Comparison of ENCODE assay signal across 5 worm cellular contexts in the genomic region with DNA sequence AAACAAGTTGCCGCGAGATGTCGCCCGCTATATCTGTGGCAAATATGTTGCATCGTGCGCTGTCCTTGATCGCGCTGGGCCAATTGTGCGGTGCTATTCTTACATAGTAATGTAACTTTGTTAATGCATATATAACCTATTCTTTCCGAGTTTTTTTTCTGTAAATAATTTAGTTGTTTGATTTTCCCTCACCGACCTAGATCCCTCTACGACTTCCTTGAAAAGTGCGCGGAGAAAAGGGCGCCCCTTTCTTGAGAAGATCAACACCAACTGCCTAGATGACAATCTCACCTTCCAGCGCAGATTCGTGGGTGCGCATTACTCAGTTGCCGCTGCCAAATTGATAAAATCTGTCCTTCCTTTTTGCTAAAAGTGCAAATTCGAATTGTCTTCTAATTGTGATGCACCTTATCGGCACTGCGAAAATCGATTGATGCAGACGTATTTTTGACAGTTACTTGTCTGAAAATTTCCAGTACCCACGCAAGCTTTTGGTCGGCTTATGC.
TF ChIP-seq lines count a peak whose summit lies in the region.

No protein-coding gene starts in this region.

TF ChIP-seq in whole organism, L1 larva, 84 proteins besides CTCF, POLR2A, EP300 and RAD21 (continues in another document):
- TF ChIP-seq snu-23 (GFP tag; optimal IDR thresholded peaks at IDR 0.05; lab: Kevin White, UChicago) (no peak), ceh-90 (tag; optimal IDR thresholded peaks at IDR 0.05; lab: Kevin White, UChicago) (no peak), rnt-1 (tag; optimal IDR thresholded peaks at IDR 0.05; lab: Kevin White, UChicago) (peak; percentile 36), lin-15B (tag; optimal IDR thresholded peaks at IDR 0.05; lab: Kevin White, UChicago) (no peak), blmp-1 (tag; optimal IDR thresholded peaks at IDR 0.05; lab: Kevin White, UChicago) (no peak), dpl-1 (GFP tag; optimal IDR thresholded peaks at IDR 0.05; lab: Kevin White, UChicago) (no peak), C16A3.4 (tag; optimal IDR thresholded peaks at IDR 0.05; lab: Kevin White, UChicago) (no peak), isw-1 (GFP tag; IDR thresholded peaks at IDR 0.05; lab: Robert Waterston, UW) (no peak), efl-1 (optimal IDR thresholded peaks at IDR 0.05; lab: Kevin White, UChicago) (no peak), efl-1 (GFP tag; optimal IDR thresholded peaks at IDR 0.05 in 1 of 2; lab: Kevin White, UChicago) (peak in 1 of 2 experiments; percentile 68), egl-13 (tag; optimal IDR thresholded peaks at IDR 0.05; lab: Kevin White, UChicago) (no peak), ztf-11 (tag; optimal IDR thresholded peaks at IDR 0.05; lab: Kevin White, UChicago) (no peak), nhr-28 (tag; optimal IDR thresholded peaks at IDR 0.05; lab: Kevin White, UChicago) (no peak), unc-98 (GFP tag; IDR thresholded peaks at IDR 0.05; lab: Robert Waterston, UW) (no peak), elt-3 (tag; optimal IDR thresholded peaks at IDR 0.05; lab: Kevin White, UChicago) (no peak), lin-14 (GFP tag; optimal IDR thresholded peaks at IDR 0.05; lab: Kevin White, UChicago) (peak; percentile 74), mdl-1 (tag; optimal IDR thresholded peaks at IDR 0.05; lab: Kevin White, UChicago) (no peak), unc-30 (tag; optimal IDR thresholded peaks at IDR 0.05; lab: Kevin White, UChicago) (no peak)

TF ChIP-seq in whole organism, L2 larva, 48 proteins besides CTCF, POLR2A, EP300 and RAD21:
- TF ChIP-seq elt-1 (tag; optimal IDR thresholded peaks at IDR 0.05; lab: Kevin White, UChicago): peak; percentile 89
- TF ChIP-seq unc-39 (tag; optimal IDR thresholded peaks at IDR 0.05; lab: Kevin White, UChicago): no peak
- TF ChIP-seq nhr-6 (tag; optimal IDR thresholded peaks at IDR 0.05; lab: Kevin White, UChicago): no peak
- peak; percentile 77 for TF ChIP-seq sma-9 (GFP tag; optimal IDR thresholded peaks at IDR 0.05; lab: Kevin White, UChicago)
- no peak for TF ChIP-seq sma-9 (tag; optimal IDR thresholded peaks at IDR 0.05; lab: Kevin White, UChicago)
- no peak for TF ChIP-seq Y55F3AM.14 (GFP tag; optimal IDR thresholded peaks at IDR 0.05; lab: Kevin White, UChicago)
- TF ChIP-seq ceh-16 (tag; optimal IDR thresholded peaks at IDR 0.05; lab: Kevin White, UChicago): peak; percentile 33

TF ChIP-seq in whole organism, L3 larva, 47 proteins besides CTCF, POLR2A, EP300 and RAD21:
- TF ChIP-seq nhr-76 (tag; optimal IDR thresholded peaks at IDR 0.05; lab: Kevin White, UChicago): no peak
- no peak for TF ChIP-seq sea-2 (GFP tag; optimal IDR thresholded peaks at IDR 0.05; lab: Kevin White, UChicago)
- peak; percentile 21 for TF ChIP-seq nhr-23 (tag; optimal IDR thresholded peaks at IDR 0.05; lab: Kevin White, UChicago)
- TF ChIP-seq fos-1 (tag; optimal IDR thresholded peaks at IDR 0.05; lab: Kevin White, UChicago): no peak
- no peak for TF ChIP-seq nhr-11 (tag; optimal IDR thresholded peaks at IDR 0.05; lab: Kevin White, UChicago)
- TF ChIP-seq R02D3.7 (tag; optimal IDR thresholded peaks at IDR 0.05; lab: Kevin White, UChicago): no peak
- TF ChIP-seq zag-1 (tag; optimal IDR thresholded peaks at IDR 0.05; lab: Kevin White, UChicago): no peak
- no peak for TF ChIP-seq nhr-12 (tag; optimal IDR thresholded peaks at IDR 0.05; lab: Kevin White, UChicago)
- TF ChIP-seq ceh-16 (tag; optimal IDR thresholded peaks at IDR 0.05; lab: Kevin White, UChicago): no peak
- no peak for TF ChIP-seq lsy-12 (tag; optimal IDR thresholded peaks at IDR 0.05; lab: Kevin White, UChicago)
- TF ChIP-seq unc-39 (tag; optimal IDR thresholded peaks at IDR 0.05; lab: Kevin White, UChicago): no peak
- peak; percentile 84 for TF ChIP-seq elt-1 (tag; optimal IDR thresholded peaks at IDR 0.05; lab: Kevin White, UChicago)
- no peak for TF ChIP-seq nhr-237 (tag; optimal IDR thresholded peaks at IDR 0.05; lab: Kevin White, UChicago)
- no peak for TF ChIP-seq daf-12 (tag; optimal IDR thresholded peaks at IDR 0.05; lab: Kevin White, UChicago)
- TF ChIP-seq jun-1 (tag; optimal IDR thresholded peaks at IDR 0.05; lab: Kevin White, UChicago): no peak
- no peak for TF ChIP-seq fkh-10 (GFP tag; optimal IDR thresholded peaks at IDR 0.05; lab: Kevin White, UChicago)
- no peak for TF ChIP-seq ceh-82 (tag; optimal IDR thresholded peaks at IDR 0.05; lab: Kevin White, UChicago)
- TF ChIP-seq ztf-11 (tag; optimal IDR thresholded peaks at IDR 0.05; lab: Kevin White, UChicago): no peak
- TF ChIP-seq nhr-25 (tag; optimal IDR thresholded peaks at IDR 0.05; lab: Kevin White, UChicago): peak; percentile 39
- no peak for TF ChIP-seq elt-3 (tag; optimal IDR thresholded peaks at IDR 0.05; lab: Kevin White, UChicago)

TF ChIP-seq in whole organism, L4 larva, 104 proteins besides CTCF, POLR2A, EP300 and RAD21:
- TF ChIP-seq pha-4 (GFP tag; IDR thresholded peaks at IDR 0.05; lab: Robert Waterston, UW) (no peak), pha-4 (tag; optimal IDR thresholded peaks at IDR 0.05; lab: Kevin White, UChicago) (no peak), hlh-30 (tag; optimal IDR thresholded peaks at IDR 0.05; lab: Kevin White, UChicago; ENCODE audit: insufficient read depth) (no peak), aha-1 (tag; lab: Kevin White, UChicago) (peak; percentile 94)
TF ChIP-seq in whole organism, L4 larva: peak in this region for 1.

TF ChIP-seq in whole organism, mixed stage, embryonic, 35 proteins besides CTCF, POLR2A, EP300 and RAD21:
- TF ChIP-seq elt-1 (tag; optimal IDR thresholded peaks at IDR 0.05; lab: Kevin White, UChicago; ENCODE audit: borderline replicate concordance, insufficient read depth): peak; percentile 85
- no peak for TF ChIP-seq nhr-2 (tag; optimal IDR thresholded peaks at IDR 0.05; lab: Kevin White, UChicago)
- no peak for TF ChIP-seq mab-5 (tag; optimal IDR thresholded peaks at IDR 0.05; lab: Kevin White, UChicago)
